Worm (Caenorhabditis elegans) whole organism, early embryonic: ENCODE measurements around the gene skr-9.

Source experiments
- B0310.2 ChIP-seq: sonication (generic microtip); optimal IDR thresholded peaks from 2 replicates; lab custom pipeline; 2016; ENCODE audit warnings: mild to moderate bottlenecking, missing genetic modification characterization, missing compliant biosample characterization
- F13C5.2 ChIP-seq: sonication (generic microtip); optimal IDR thresholded peaks from 2 replicates; lab custom pipeline; 2017; ENCODE audit warnings: mild to moderate bottlenecking, missing genetic modification characterization, inconsistent platforms, missing compliant biosample characterization
- ama-1 ChIP-seq: fragments of 150-350 bp; optimal IDR thresholded peaks from 2 replicates; lab custom pipeline; 2014
- ceh-13 ChIP-seq: fragments of 200-800 bp; sonication (Bioruptor generic); optimal IDR thresholded peaks from 2 replicates; lab custom pipeline; 2018; ENCODE audit warnings: mild to moderate bottlenecking, missing genetic modification characterization, missing compliant biosample characterization
- ceh-36 ChIP-seq: sonication (generic microtip); optimal IDR thresholded peaks from 2 replicates; lab custom pipeline; 2016; ENCODE audit warnings: missing genetic modification characterization, inconsistent platforms, missing compliant biosample characterization
- ets-7 ChIP-seq: sonication (generic microtip); optimal IDR thresholded peaks from 2 replicates; lab custom pipeline; 2016; ENCODE audit warnings: missing genotype, missing genetic modification characterization, missing compliant biosample characterization
- flt-1 ChIP-seq: fragments of 200-800 bp; sonication (Bioruptor generic); IDR thresholded peaks from 2 replicates; pipeline ENCODE4 v1.3.6; 2022; ENCODE audit warnings: missing genetic modification characterization, missing compliant biosample characterization
- hmbx-1 ChIP-seq: sonication (generic microtip); optimal IDR thresholded peaks from 2 replicates; lab custom pipeline; 2016; ENCODE audit warnings: mild to moderate bottlenecking, missing genetic modification characterization, missing compliant biosample characterization
- hmg-4 ChIP-seq: fragments of 200-800 bp; sonication (Bioruptor generic); optimal IDR thresholded peaks from 2 replicates; lab custom pipeline; 2018; ENCODE audit warnings: mild to moderate bottlenecking, missing genetic modification characterization, missing compliant biosample characterization
- hnd-1 ChIP-seq: sonication (generic microtip); optimal IDR thresholded peaks from 2 replicates; lab custom pipeline; 2016; ENCODE audit warnings: missing genetic modification characterization, missing compliant biosample characterization
- pes-1 ChIP-seq: fragments of 200-800 bp; sonication (Bioruptor generic); IDR thresholded peaks from 2 replicates; pipeline ENCODE4 v1.3.6; 2022; ENCODE audit warnings: missing genetic modification reagents, missing genetic modification characterization, missing compliant biosample characterization
- sea-1 ChIP-seq: fragments of 200-800 bp; sonication (Bioruptor generic); conservative IDR thresholded peaks from 2 replicates; pipeline ENCODE4 v1.3.6; 2022; ENCODE audit warnings: missing genetic modification characterization, missing compliant biosample characterization
- tbx-11 ChIP-seq: fragments of 200-800 bp; sonication (Bioruptor generic); IDR thresholded peaks from 2 replicates; pipeline ENCODE4 v1.3.6; 2022; ENCODE audit warnings: missing genetic modification characterization, missing compliant biosample characterization
- tra-4 ChIP-seq: sonication (generic microtip); optimal IDR thresholded peaks from 2 replicates; lab custom pipeline; 2017; ENCODE audit warnings: missing genetic modification characterization, missing compliant biosample characterization

- TF ChIP-seq F13C5.2 (no peak), B0310.2 (tag; lab: Kevin White, UChicago) (no peak), hmg-4 (GFP tag; lab: Kevin White, UChicago) (no peak), tra-4 (tag; lab: Kevin White, UChicago) (no peak), tbx-11 (GFP tag; lab: Robert Waterston, UW) (no peak), ceh-36 (no peak), ets-7 (tag; lab: Kevin White, UChicago) (no peak), ama-1 (lab: Kevin White, UChicago) (no peak), hmbx-1 (tag; lab: Kevin White, UChicago) (no peak), flt-1 (GFP tag; lab: Robert Waterston, UW) (no peak), ceh-13 (GFP tag; lab: Kevin White, UChicago) (no peak), sea-1 (no peak), hnd-1 (no peak), pes-1 (no peak)
These were observed 32.3 kb upstream of the skr-9 start, which contains the start of the genes Y116A8C.37 and Y116A8C.38 for ce11 chrIV:17131035-17131595.
